Fruit fly (Drosophila melanogaster): ENCODE data around the gene CG3916.

CG3916 gene

DNA sequence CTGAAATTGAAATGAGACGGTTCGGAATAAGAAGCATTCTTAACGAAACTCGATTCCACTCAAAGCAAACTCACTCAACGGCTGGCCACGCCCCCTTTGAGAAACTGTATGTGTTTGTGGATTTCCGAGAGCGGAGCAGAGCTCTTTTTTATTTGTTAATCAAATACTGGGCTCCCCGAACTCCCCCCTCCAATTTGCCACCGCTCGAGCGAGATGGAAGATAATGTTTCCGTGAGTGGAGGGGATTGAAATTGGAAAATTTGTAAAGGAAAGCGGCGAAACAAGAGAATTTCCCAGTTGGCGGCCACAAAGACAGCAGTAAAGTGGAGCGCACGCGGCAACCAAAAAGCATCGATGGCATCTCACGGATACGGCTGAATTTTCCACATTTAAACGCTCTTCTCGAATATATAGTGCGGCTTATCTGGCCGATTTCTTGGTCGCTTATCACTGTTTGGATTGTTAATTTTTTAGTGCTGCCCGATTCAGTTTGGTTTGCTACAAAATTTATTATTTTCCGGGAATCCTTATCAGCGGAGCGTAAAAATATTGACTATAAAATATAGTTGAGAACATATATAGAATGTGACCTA, 15.4 kb downstream of the CG3916 start:
- TF ChIP-seq noc (tag; optimal IDR thresholded peaks at IDR 0.05), result peak; percentile 70

DNA sequence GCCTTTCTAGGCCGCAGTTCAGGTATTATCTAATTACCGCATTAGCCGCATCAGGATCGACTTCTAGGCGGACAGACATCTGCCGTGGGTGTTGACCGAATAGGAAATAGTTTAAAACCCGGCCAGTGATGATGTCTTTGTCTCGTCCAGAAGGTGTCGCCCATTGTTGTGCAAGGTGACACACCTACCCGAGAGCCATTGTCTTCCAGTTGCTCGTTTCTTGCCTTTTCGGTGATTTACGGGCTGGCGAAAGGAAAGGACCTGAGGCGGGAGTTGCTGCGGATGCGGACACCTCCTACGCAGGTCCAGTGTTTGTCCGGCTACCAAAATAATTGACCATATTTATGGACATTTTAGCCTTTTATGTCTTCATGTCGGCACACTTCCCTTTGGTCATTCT, 19.0 kb downstream of the CG3916 start:
- TF ChIP-seq noc (tag; optimal IDR thresholded peaks at IDR 0.05), result no peak

DNA sequence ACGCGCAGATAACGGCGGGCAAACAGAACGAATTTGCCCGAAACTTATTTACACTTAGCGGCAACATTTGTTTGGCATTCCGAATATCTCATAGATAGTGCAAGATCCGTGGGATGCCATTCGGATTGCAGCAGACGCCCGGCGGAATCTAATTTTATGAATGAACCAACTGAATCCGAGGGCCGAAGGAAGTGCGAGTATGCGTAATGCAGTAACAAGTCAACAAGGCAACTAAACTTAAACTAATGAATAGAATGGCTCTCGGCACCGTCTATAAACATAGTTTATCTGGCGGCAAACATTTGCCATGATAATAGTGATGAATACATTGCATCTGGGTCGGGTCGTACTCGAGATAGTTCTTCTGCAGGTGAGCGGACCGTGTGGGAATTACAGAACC, 21.0 kb downstream of the CG3916 start:
- TF ChIP-seq noc (tag; optimal IDR thresholded peaks at IDR 0.05), result no peak

DNA sequence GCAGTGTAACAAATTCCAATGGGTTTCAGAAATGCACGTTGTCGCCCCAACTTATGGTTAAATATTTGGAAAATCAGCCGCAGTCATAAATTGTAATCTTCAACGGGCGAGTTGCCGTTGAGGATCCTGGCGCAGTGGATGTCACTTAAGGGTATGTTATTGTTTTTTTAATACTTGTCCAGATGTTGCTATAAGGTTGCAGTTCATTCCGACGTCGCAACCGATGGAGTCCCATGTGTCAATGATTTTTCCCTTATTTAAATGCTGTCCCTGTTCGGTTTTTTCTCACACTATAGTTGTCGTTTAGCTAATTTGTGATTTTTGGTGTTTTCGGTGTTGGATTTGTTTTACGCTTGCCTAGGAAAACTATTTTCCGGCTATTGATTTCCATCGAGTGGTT, 22.3 kb downstream of the CG3916 start:
- TF ChIP-seq noc (tag; optimal IDR thresholded peaks at IDR 0.05), result no peak

DNA sequence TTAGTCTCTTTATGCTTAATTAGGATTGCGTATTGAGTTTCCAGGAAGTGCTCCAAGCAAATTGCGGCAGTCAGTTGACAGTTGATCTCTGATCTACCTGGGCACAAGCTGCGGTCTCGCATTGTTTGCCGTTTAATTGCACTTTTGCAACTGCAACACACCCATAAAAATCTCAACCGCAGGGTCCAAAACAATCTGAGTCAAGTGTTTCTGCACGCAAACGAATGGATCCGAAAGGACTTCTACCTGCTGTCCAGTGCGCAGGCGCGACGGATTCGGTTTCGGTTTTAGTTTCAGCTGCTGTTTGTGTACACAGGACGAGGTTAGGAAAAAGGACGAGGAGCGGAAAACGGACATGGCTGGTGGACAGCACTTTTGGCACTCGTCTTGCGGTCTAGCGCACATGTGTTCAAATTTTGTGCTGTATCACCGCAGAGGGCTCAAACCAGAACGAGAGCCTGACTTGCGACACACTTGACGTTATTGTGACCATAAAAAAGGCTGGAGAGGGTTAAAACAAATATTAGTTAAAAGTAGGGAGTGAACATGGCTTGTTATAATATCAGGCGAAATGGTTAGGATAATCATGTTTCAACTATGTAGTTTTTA, 23.3 kb downstream of the CG3916 start:
- TF ChIP-seq noc (tag; optimal IDR thresholded peaks at IDR 0.05), result no peak

DNA sequence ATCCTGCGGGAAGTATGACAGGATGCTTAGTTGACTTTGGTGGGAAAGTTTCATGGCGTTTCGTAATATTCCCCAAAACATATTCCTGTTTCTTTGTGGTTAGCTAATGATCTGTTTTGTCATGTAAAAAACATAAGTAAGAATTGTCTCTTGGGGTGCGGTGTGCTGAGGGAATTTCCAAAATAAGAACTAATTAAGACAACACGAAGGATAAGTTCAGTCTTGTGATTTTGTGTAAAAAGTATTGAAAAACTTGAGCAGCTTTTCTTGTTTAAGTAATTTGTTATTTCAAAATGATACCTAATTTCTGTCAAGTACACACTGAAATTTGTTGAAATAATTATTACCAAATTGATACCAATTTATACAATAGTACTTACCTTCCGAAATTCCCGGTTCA, 24.7 kb downstream of the CG3916 start, which contains the start of gene CG3942:
Gene CG3942, plus strand, starts transcription at position 301 of the 400 bp plus-strand sequence.
- TF ChIP-seq noc (tag; optimal IDR thresholded peaks at IDR 0.05), result no peak

DNA sequence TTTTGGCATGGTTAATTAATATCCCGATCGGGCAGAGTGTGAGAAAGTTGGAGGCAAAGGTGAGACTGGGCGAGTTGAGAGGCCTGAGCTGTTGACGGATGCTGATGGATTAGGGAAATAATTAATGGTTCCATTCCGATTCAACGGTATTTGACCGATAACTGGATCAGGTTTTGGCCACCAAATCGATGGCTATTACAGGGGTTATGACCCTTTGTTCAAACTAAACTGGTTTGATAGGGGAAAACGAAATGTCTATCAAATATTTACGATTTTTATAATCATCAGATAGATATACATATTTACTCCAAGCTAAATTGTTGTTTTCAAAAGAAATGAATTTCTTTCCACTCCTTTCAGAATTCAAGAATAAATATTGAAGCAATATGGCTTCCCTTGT, 29.2 kb downstream of the CG3916 start, which contains the start of the genes CG44037 and svp:
Gene CG44037, plus strand, starts transcription at position 301 of the 400 bp plus-strand sequence.
Gene svp, plus strand, starts transcription at position 301 of the 400 bp plus-strand sequence.
- no peak for TF ChIP-seq noc (tag; optimal IDR thresholded peaks at IDR 0.05)

DNA sequence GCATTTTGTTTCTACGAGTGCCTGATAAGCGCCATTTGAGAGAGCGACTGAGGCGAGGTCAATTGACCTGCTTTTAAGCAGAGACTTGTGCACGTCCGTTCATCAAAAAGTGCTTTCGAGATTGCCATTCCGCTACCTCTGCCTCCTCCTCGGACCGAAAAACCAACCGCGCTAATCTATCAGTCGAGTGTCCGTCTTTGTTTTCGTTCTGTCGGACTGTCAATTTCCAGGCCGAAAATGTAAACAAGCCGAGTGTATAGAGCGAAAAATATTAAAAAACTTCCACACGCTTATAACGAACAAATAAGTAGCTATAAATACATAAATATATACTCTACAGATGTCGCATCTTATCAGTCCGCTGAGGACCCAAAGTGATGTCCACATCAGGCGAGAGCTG, 29.8 kb downstream of the CG3916 start:
- peak; percentile 58 for TF ChIP-seq noc (tag; optimal IDR thresholded peaks at IDR 0.05)

DNA sequence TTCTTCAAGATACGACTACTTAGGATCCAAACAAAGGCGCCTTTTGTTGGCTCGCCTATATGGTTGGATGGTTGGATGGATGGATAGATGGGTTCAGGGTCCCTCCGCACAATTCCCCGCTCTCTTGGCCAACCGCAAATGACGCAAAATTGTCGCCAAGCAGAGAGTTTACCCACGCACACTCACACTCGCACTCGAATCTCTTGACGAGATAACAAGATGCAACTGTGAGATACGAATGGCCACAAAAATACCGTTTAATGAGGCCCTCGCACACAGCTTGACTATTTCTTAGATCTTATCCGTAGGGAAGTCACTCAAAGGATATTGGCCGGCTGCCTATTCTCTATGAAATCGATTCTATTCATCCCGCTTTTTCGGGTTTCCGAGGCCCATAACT, 30.6 kb downstream of the CG3916 start:
- no peak for TF ChIP-seq noc (tag; optimal IDR thresholded peaks at IDR 0.05)

DNA sequence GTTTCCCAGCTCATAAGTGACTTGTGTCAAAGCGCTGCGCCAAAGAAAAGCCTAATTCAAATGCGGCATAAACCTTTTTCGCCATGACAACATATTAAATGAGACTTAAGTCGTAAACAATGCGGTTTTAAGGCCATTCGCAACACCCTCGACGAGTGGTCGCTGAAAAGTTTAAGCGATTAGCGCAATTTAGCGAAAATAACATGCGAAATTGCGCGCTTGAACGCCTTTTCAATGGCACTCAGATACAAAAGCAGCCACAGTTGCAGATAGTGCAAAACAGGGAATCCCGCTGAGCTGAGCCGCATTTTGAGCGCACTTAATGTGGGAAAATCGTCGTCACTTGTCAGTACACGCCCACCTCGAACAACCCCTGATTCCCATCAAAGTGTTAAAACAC, 31.5 kb downstream of the CG3916 start, which contains the start of gene CG44038:
Gene CG44038, plus strand, starts transcription at position 301 of the 400 bp plus-strand sequence.
- TF ChIP-seq noc (tag; optimal IDR thresholded peaks at IDR 0.05), result no peak

DNA sequence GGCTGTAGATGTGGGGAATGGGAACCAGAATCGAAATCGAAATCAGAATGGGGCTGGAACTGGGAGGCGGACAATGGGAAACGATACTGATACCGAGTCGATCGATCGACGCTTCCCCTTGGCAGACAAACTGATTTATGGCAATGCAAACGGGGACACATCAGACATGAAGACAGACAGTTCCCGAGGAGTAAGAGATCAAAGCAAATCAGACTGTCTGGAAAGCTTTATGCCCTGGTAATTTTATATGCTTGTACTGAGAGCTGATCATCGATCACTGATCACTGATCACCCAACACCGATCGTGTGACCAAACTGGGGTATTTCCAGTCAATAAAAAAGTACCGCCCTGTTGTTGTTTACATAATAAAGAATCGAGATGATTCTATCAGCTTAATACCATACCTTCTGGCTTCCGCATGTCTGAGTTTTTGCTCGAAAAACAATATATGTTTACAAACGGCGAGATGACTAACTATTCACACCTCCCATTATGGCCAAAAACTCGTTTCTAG, 40.7 kb downstream of the CG3916 start:
- TF ChIP-seq noc (tag; optimal IDR thresholded peaks at IDR 0.05), result no peak

DNA sequence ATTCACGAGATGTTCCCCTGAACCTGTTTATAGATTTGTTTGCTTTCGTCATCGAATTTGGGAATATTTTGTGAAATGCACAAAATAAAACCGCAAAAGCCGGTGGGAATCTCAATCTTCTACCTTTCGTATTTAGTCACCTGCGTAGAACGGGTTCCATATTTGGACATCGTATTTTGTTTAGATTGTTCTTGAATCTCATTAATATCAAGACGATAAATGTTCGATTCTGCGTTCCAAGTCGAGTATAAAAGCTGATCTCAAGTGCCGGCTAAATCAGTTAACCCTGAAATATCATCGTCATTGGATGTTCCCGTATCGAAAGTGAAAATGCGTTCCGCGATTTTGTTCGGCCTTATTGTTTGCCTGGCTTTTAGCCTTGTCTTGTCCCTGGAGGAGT, 41.4 kb downstream of the CG3916 start, which contains the start of gene CG17738:
Gene CG17738, plus strand, starts transcription at position 301 of the 400 bp plus-strand sequence.
- TF ChIP-seq noc (tag; optimal IDR thresholded peaks at IDR 0.05), result no peak

DNA sequence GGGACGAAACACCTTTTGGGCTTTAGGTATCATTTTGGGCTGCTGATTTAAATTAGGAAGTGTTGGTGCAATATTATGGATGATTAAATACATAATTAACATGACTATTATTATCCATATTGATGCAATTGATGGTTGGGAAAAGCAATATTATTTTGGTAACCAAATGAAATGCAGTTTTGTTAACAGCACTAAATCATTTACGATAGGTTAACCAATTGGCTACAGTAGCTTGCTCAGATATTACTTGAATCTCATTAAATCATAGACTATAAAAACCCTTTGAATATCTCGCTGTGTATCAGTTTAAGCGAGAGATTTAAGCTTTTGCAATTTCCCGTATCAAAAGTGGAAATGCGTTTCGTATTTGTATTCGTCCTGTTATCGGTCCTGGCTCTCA, 43.6 kb downstream of the CG3916 start, which contains the start of gene Sfp87B:
Gene Sfp87B, plus strand, starts transcription at position 301 of the 400 bp plus-strand sequence.
- no peak for TF ChIP-seq noc (tag; optimal IDR thresholded peaks at IDR 0.05)

DNA sequence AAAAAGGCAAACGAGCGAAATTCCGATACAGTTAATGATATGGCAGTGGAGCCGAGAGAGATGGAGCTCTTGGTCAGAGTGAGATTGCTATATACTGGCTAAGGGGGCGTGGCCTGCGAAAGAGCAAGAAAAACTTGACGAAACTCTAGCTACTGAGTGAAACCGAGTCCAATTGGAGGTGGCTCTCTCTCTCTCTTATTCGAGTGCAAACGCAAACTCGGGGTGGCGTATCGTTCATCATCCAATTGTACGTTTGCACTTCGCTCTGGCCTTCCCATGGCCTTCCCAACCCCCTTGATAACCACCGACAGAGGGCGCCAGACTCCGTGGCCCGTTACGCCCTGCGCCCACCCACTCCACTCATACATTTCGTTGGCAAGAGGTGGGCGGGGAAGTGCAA, 49.8 kb downstream of the CG3916 start:
- TF ChIP-seq noc (tag; optimal IDR thresholded peaks at IDR 0.05), result no peak
